Worm (Caenorhabditis elegans): ENCODE measurements around the gene hda-11.
A peak's percentile ranks its signal among the peaks of the same experiment; 100 is the strongest.

hda-11 gene

ce11 chrV:10536808-10537207, 10.8 kb downstream of the hda-11 start (continued):
- TF ChIP-seq fkh-10 (GFP tag; optimal IDR thresholded peaks at IDR 0.05) (peak; percentile 37), elt-3 (tag; optimal IDR thresholded peaks at IDR 0.05) (peak in 1 of 3 experiments; percentile 29), jun-1 (tag; optimal IDR thresholded peaks at IDR 0.05) (peak; percentile 87)

- TF ChIP-seq pqm-1 (tag; optimal IDR thresholded peaks at IDR 0.05): peak; percentile 21
- TF ChIP-seq nhr-237 (tag; optimal IDR thresholded peaks at IDR 0.05): no peak
These were observed 13.1 kb downstream of the hda-11 start, which contains the start of gene F25D1.8 for ce11 chrV:10539114-10539513. TSS of gene F25D1.8 (plus strand) at chrV:10539414.

- TF ChIP-seq ceh-9 (tag; optimal IDR thresholded peaks at IDR 0.05): no peak
- TF ChIP-seq nhr-237 (tag; optimal IDR thresholded peaks at IDR 0.05): no peak
- TF ChIP-seq nhr-25 (tag; optimal IDR thresholded peaks at IDR 0.05): no peak
- no peak for TF ChIP-seq lsy-12 (tag; optimal IDR thresholded peaks at IDR 0.05)
- no peak for TF ChIP-seq unc-62 (GFP tag; optimal IDR thresholded peaks at IDR 0.05)
- no peak for TF ChIP-seq mdl-1 (tag; optimal IDR thresholded peaks at IDR 0.05)
These were observed 14.0 kb downstream of the hda-11 start, which contains the start of gene degt-1 for ce11 chrV:10540024-10540423. TSS of gene degt-1 (plus strand) at chrV:10540324.

DNA sequence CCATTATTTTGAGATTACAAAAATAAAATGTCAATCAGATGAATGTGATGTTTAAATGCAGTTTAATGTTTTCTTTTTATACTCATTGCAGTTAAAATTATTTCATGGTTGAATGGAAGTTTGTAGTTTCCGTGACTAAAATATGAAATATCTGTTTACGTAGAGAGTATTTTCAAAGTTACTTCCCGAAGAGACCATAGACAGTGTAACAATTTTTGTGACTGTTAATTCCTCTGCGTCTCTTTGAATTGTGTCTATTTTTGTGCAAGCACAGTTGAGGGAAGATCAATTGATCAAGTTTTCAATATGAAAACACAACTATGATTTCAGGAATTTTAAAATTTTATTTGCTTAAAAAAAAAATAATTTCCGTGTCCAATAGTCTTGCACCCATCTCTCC, 20.8 kb downstream of the hda-11 start, which contains the start of gene F25D1.5:
TSS of gene F25D1.5 (minus strand) at position 35 of the 400 bp plus-strand sequence.
- TF ChIP-seq mdl-1 (tag; optimal IDR thresholded peaks at IDR 0.05) (no peak), snpc-4 (tag; optimal IDR thresholded peaks at IDR 0.05) (no peak), mml-1 (tag; optimal IDR thresholded peaks at IDR 0.05) (no peak), zag-1 (tag; optimal IDR thresholded peaks at IDR 0.05) (no peak), pqm-1 (tag; optimal IDR thresholded peaks at IDR 0.05) (peak; percentile 17), nhr-43 (tag; optimal IDR thresholded peaks at IDR 0.05; ENCODE audit: poor library complexity, severe bottlenecking) (no peak), nhr-11 (tag; optimal IDR thresholded peaks at IDR 0.05) (no peak), sea-2 (GFP tag; optimal IDR thresholded peaks at IDR 0.05) (no peak), ceh-9 (tag; optimal IDR thresholded peaks at IDR 0.05) (no peak), nhr-77 (tag; optimal IDR thresholded peaks at IDR 0.05) (peak; percentile 68), pha-4 (tag; optimal IDR thresholded peaks at IDR 0.05) (no peak), elt-2 (tag; optimal IDR thresholded peaks at IDR 0.05) (peak; percentile 37), egl-5 (tag; optimal IDR thresholded peaks at IDR 0.05) (no peak), jun-1 (tag; optimal IDR thresholded peaks at IDR 0.05) (no peak), nhr-28 (tag; optimal IDR thresholded peaks at IDR 0.05) (peak; percentile 47), ztf-11 (tag; optimal IDR thresholded peaks at IDR 0.05) (no peak), egl-27 (tag; optimal IDR thresholded peaks at IDR 0.05) (no peak), ceh-82 (tag; optimal IDR thresholded peaks at IDR 0.05) (no peak), hmg-11 (tag; optimal IDR thresholded peaks at IDR 0.05) (no peak)

DNA sequence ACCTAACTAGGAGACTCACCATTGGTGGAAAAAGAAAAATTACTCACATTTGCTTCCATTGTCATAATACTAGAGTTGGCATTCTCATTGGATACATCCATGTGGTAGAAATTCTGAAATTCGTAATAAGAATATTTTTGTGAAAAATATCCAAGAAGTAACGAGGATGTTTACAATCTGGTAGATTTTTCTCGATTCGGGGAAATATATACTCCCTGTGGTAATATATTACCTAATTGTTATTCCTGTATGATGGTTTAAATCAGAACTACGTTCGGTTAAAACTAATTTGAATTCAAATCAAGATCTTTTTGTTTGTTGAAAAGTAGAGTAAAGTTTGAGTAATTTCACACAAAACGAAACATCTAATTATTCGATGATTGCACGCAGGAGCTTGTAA, 23.0 kb downstream of the hda-11 start, which contains the start of gene srd-34:
TSS of gene srd-34 (minus strand) at position 101 of the 400 bp plus-strand sequence.
- TF ChIP-seq jun-1 (tag; optimal IDR thresholded peaks at IDR 0.05) (no peak), ztf-11 (tag; optimal IDR thresholded peaks at IDR 0.05) (no peak), ceh-82 (tag; optimal IDR thresholded peaks at IDR 0.05) (no peak), ztf-4 (tag; optimal IDR thresholded peaks at IDR 0.05) (no peak), tbx-2 (tag; optimal IDR thresholded peaks at IDR 0.05) (no peak), fkh-10 (GFP tag; optimal IDR thresholded peaks at IDR 0.05) (no peak), ceh-28 (tag; optimal IDR thresholded peaks at IDR 0.05) (no peak), nhr-23 (tag; optimal IDR thresholded peaks at IDR 0.05) (no peak), fkh-2 (tag; optimal IDR thresholded peaks at IDR 0.05) (no peak), nhr-25 (tag; optimal IDR thresholded peaks at IDR 0.05) (no peak), pha-4 (tag; optimal IDR thresholded peaks at IDR 0.05) (no peak), nhr-76 (tag; optimal IDR thresholded peaks at IDR 0.05) (no peak), elt-3 (tag; optimal IDR thresholded peaks at IDR 0.05) (no peak), mdl-1 (tag; optimal IDR thresholded peaks at IDR 0.05) (no peak), unc-39 (tag; optimal IDR thresholded peaks at IDR 0.05) (no peak), snpc-4 (tag; optimal IDR thresholded peaks at IDR 0.05) (no peak)

ce11 chrV:10549717-10550116, 23.7 kb downstream of the hda-11 start, which contains the start of gene F32G8.2:
TSS of gene F32G8.2 (plus strand) at chrV:10550017.
- TF ChIP-seq egl-27 (tag; optimal IDR thresholded peaks at IDR 0.05) (no peak), nhr-23 (tag; optimal IDR thresholded peaks at IDR 0.05) (no peak), mdl-1 (tag; optimal IDR thresholded peaks at IDR 0.05) (no peak), ceh-28 (tag; optimal IDR thresholded peaks at IDR 0.05) (no peak), nhr-12 (tag; optimal IDR thresholded peaks at IDR 0.05) (no peak), ztf-11 (tag; optimal IDR thresholded peaks at IDR 0.05) (no peak), unc-62 (GFP tag; optimal IDR thresholded peaks at IDR 0.05) (no peak), aly-2 (tag; optimal IDR thresholded peaks at IDR 0.05) (no peak), snpc-4 (tag; optimal IDR thresholded peaks at IDR 0.05) (no peak), unc-39 (tag; optimal IDR thresholded peaks at IDR 0.05) (no peak), nhr-76 (tag; optimal IDR thresholded peaks at IDR 0.05) (no peak), zag-1 (tag; optimal IDR thresholded peaks at IDR 0.05) (no peak), ceh-16 (tag; optimal IDR thresholded peaks at IDR 0.05) (no peak), tbx-2 (tag; optimal IDR thresholded peaks at IDR 0.05) (no peak), lsy-12 (tag; optimal IDR thresholded peaks at IDR 0.05) (no peak), pqm-1 (tag; optimal IDR thresholded peaks at IDR 0.05) (no peak), fkh-2 (tag; optimal IDR thresholded peaks at IDR 0.05) (no peak), nhr-28 (tag; optimal IDR thresholded peaks at IDR 0.05) (no peak), nhr-43 (tag; optimal IDR thresholded peaks at IDR 0.05; ENCODE audit: poor library complexity, severe bottlenecking) (no peak), nhr-67 (tag; optimal IDR thresholded peaks at IDR 0.05) (no peak)
